Worm (Caenorhabditis elegans) whole organism, midembryonic: Measurements from ENCODE around the gene ncs-6.

Experiments
- flt-1 ChIP-seq: fragments of 200-800 bp; sonication (Bioruptor generic); IDR thresholded peaks from 2 replicates; pipeline ENCODE4 v1.3.6; 2022; ENCODE audit warnings: missing genetic modification characterization, missing compliant biosample characterization
- med-1 ChIP-seq: sonication (generic microtip); optimal IDR thresholded peaks from 2 replicates; lab custom pipeline; 2017; ENCODE audit warnings: missing genetic modification characterization, mild to moderate bottlenecking, missing compliant biosample characterization, antibody characterized with exemption, missing genetic modification reagents; ENCODE audit not compliant: insufficient read depth
- tab-1 ChIP-seq: fragments of 200-800 bp; sonication (Bioruptor generic); IDR thresholded peaks from 2 replicates; pipeline ENCODE4 v1.3.6; 2022; ENCODE audit warnings: missing genetic modification characterization, missing compliant biosample characterization
- ztf-23 ChIP-seq: fragments of 200-800 bp; sonication (Bioruptor generic); IDR thresholded peaks from 2 replicates; pipeline ENCODE4 v1.3.6; 2022; ENCODE audit warnings: missing genetic modification reagents, missing genetic modification characterization, missing compliant biosample characterization
- ztf-29 ChIP-seq: fragments of 200-800 bp; sonication (Bioruptor generic); IDR thresholded peaks from 2 replicates; pipeline ENCODE4 v1.3.6; 2022; ENCODE audit warnings: missing genetic modification reagents, missing genetic modification characterization, missing compliant biosample characterization

DNA sequence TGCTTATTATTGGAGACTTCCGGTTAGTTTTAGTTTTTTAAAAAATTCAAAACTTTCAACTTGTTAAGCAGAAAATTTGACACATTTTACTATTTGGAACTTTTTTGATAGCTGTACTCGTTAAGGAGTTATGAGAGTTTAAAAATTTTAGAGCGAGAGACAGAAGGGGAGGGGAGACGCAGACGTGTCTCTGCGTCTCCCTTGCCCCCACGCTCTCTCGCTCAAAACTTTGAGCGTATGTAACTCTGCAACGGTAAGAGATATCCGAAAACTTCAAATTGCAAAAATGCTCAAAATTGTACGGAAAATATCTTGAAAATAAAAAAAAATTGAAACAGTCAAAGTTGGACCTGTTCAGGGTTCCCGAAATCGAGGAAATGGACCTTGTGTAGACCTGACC, 12.1 kb downstream of the ncs-6 start:
- TF ChIP-seq ztf-23 (GFP tag; lab: Robert Waterston, UW) (no peak), med-1 (GFP tag; lab: Kevin White, UChicago) (no peak), ztf-29 (GFP tag; lab: Robert Waterston, UW) (no peak), flt-1 (no peak), tab-1 (GFP tag; lab: Robert Waterston, UW) (no peak)
